Worm (Caenorhabditis elegans) whole organism, mixed stage, embryonic: ENCODE results near the gene gon-4.

Experiments used
- bed-3 ChIP-seq: fragments of 200-800 bp; sonication (Bioruptor generic); optimal IDR thresholded peaks from 3 replicates; lab custom pipeline; 2018; ENCODE audit warnings: mild to moderate bottlenecking, missing genetic modification characterization, moderate library complexity, missing compliant biosample characterization
- blmp-1 ChIP-seq: fragments of 150-350 bp; optimal IDR thresholded peaks from 2 replicates; lab custom pipeline; 2014; ENCODE audit warnings: missing biosample characterization, missing genetic modification characterization
- ceh-39 ChIP-seq: fragments of 150-350 bp; optimal IDR thresholded peaks from 2 replicates; lab custom pipeline; 2014; ENCODE audit warnings: missing biosample characterization, missing genetic modification characterization
- ceh-43 ChIP-seq: fragments of 200-800 bp; sonication (Bioruptor generic); optimal IDR thresholded peaks from 2 replicates; lab custom pipeline; 2018; ENCODE audit warnings: mild to moderate bottlenecking, missing genetic modification characterization, moderate library complexity, missing compliant biosample characterization
- ceh-83 ChIP-seq: fragments of 200-800 bp; sonication (Bioruptor generic); optimal IDR thresholded peaks from 2 replicates; lab custom pipeline; 2018; ENCODE audit warnings: mild to moderate bottlenecking, missing genetic modification characterization, missing compliant biosample characterization
- ces-1 ChIP-seq: fragments of 150-350 bp; optimal IDR thresholded peaks from 2 replicates; lab custom pipeline; 2014; ENCODE audit warnings: missing biosample characterization, missing genetic modification reagents, missing genetic modification characterization
- drap-1 ChIP-seq: fragments of 200-800 bp; sonication (Bioruptor generic); optimal IDR thresholded peaks from 3 replicates; lab custom pipeline; 2018; ENCODE audit warnings: mild to moderate bottlenecking, missing genetic modification characterization, missing compliant biosample characterization
- elt-1 ChIP-seq: sonication (generic microtip); optimal IDR thresholded peaks from 2 replicates; lab custom pipeline; 2017; ENCODE audit warnings: missing genetic modification characterization, mild to moderate bottlenecking, missing compliant biosample characterization, antibody characterized with exemption, moderate library complexity, borderline replicate concordance; ENCODE audit not compliant: insufficient read depth
- elt-3 ChIP-seq: fragments of 150-350 bp; optimal IDR thresholded peaks from 2 replicates; lab custom pipeline; 2014; ENCODE audit warnings: missing biosample characterization, missing genetic modification characterization
- flh-1 ChIP-seq: fragments of 200-800 bp; sonication (Bioruptor generic); optimal IDR thresholded peaks from 2 replicates; lab custom pipeline; 2018; ENCODE audit warnings: mild to moderate bottlenecking, missing genetic modification characterization, moderate library complexity, missing compliant biosample characterization
- hlh-1 ChIP-seq: fragments of 150-350 bp; optimal IDR thresholded peaks from 2 replicates; lab custom pipeline; 2014; ENCODE audit warnings: missing biosample characterization, missing genetic modification reagents, missing genetic modification characterization
- lsy-2 ChIP-seq: fragments of 150-350 bp; optimal IDR thresholded peaks from 2 replicates; lab custom pipeline; 2014; ENCODE audit warnings: missing biosample characterization, missing genetic modification characterization
- mep-1 ChIP-seq: fragments of 150-350 bp; optimal IDR thresholded peaks from 2 replicates; lab custom pipeline; 2017; ENCODE audit warnings: missing biosample characterization, missing genetic modification reagents, missing genetic modification characterization, inconsistent platforms
- mls-2 ChIP-seq: sonication (generic microtip); optimal IDR thresholded peaks from 2 replicates; lab custom pipeline; 2016; ENCODE audit warnings: mild to moderate bottlenecking, missing genetic modification characterization, moderate library complexity, missing compliant biosample characterization
- nhr-2 ChIP-seq: fragments of 150-350 bp; optimal IDR thresholded peaks from 2 replicates; lab custom pipeline; 2014; ENCODE audit warnings: missing biosample characterization, missing genetic modification characterization
- nhr-237 ChIP-seq: fragments of 150-350 bp; optimal IDR thresholded peaks from 2 replicates; lab custom pipeline; 2014; ENCODE audit warnings: missing biosample characterization, missing genetic modification characterization
- nhr-28 ChIP-seq: fragments of 150-350 bp; optimal IDR thresholded peaks from 2 replicates; lab custom pipeline; 2014; ENCODE audit warnings: missing biosample characterization, missing genetic modification characterization
- nhr-76 ChIP-seq: sonication (generic microtip); optimal IDR thresholded peaks from 2 replicates; lab custom pipeline; 2017; ENCODE audit warnings: missing biosample characterization, missing genetic modification characterization
- sem-2 ChIP-seq: fragments of 200-800 bp; sonication (Bioruptor generic); optimal IDR thresholded peaks from 2 replicates; lab custom pipeline; 2018; ENCODE audit warnings: mild to moderate bottlenecking, missing genetic modification characterization, missing compliant biosample characterization
- snpc-4 ChIP-seq: fragments of 150-350 bp; optimal IDR thresholded peaks from 2 replicates; lab custom pipeline; 2014; ENCODE audit warnings: missing biosample characterization, missing genetic modification characterization
- sptf-1 ChIP-seq: sonication (generic microtip); optimal IDR thresholded peaks from 2 replicates; lab custom pipeline; 2017; ENCODE audit warnings: mild to moderate bottlenecking, missing genetic modification characterization, moderate library complexity, missing compliant biosample characterization
- unc-39 ChIP-seq: fragments of 150-350 bp; optimal IDR thresholded peaks from 2 replicates; lab custom pipeline; 2014; ENCODE audit warnings: missing biosample characterization, missing genetic modification characterization
- unc-62 ChIP-seq: fragments of 150-350 bp; optimal IDR thresholded peaks from 2 replicates; lab custom pipeline; 2014; ENCODE audit warnings: missing biosample characterization, missing genetic modification reagents, missing genetic modification characterization
- zip-8 ChIP-seq: fragments of 150-350 bp; optimal IDR thresholded peaks from 2 replicates; lab custom pipeline; 2014; ENCODE audit warnings: missing biosample characterization, missing genetic modification characterization
- ztf-11 ChIP-seq: fragments of 150-350 bp; optimal IDR thresholded peaks from 2 replicates; lab custom pipeline; 2014; ENCODE audit warnings: missing biosample characterization, missing genetic modification characterization

gon-4 gene

ce11 chrIV:10242458-10243123 is 45.0 kb downstream of the gon-4 start:
- TF ChIP-seq elt-3 (tag; lab: Kevin White, UChicago), result no peak
- TF ChIP-seq elt-1 (tag; lab: Kevin White, UChicago), result no peak
- no peak for TF ChIP-seq bed-3 (GFP tag; lab: Kevin White, UChicago)
- no peak for TF ChIP-seq unc-39 (tag; lab: Kevin White, UChicago)

DNA sequence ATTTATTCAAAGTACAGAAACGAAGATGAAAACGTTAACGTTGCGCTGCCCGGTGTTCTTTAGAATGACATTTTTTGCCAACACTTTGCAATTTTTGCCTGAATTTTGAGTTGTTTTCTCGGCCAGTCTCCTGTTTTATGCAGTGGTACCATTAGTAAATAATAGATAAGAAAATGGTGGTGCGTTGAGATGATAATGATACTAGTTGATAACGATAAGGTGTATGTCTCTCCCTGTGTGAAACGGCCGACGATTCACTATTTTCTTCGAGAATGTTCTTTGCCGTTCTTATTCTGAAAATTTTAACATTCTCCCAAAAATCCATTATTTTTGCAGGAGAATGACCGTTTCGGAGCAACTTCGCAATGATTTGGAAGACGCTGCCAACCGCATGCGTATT is 45.7 kb downstream of the gon-4 start, which contains the start of gene tkt-1:
Gene tkt-1, plus strand, starts transcription at position 337 of the 400 bp plus-strand sequence.
- TF ChIP-seq flh-1 (GFP tag; lab: Kevin White, UChicago) (no peak), drap-1 (GFP tag; lab: Kevin White, UChicago) (no peak)

DNA sequence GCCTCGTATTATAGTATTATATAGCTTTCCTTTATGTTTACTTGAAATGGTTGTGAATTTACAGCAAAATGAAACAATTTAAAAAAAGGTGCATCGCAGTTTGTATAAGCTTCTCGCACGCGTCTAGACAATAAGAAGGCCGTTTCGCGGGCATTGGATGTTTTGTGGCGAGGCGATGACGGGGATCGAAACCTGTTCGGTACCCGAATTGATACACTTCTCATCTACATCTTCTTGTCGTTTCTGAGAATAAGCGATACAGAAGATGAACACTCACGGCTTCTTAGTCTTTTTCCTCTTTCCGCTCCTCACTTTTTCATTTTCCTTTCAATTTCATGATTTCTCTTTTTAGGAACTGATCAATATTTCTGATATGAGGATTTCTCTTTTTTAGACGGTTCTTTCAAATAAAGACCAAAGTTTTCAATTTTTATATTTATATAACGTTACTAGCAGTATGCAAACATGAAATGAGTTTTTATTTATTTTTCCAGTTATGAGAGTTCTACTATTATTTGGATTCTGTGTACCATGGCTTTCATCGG is 48.1 kb downstream of the gon-4 start, which contains the start of gene F01G10.10:
Gene F01G10.10, plus strand, starts transcription at position 495 of the 545 bp plus-strand sequence.
- TF ChIP-seq blmp-1, result peak; percentile 66
- TF ChIP-seq elt-1 (tag; lab: Kevin White, UChicago), result no peak
- TF ChIP-seq nhr-237 (tag; lab: Kevin White, UChicago), result no peak
- TF ChIP-seq elt-3 (tag; lab: Kevin White, UChicago), result no peak
- TF ChIP-seq, all 35 proteins: peak for 1

DNA sequence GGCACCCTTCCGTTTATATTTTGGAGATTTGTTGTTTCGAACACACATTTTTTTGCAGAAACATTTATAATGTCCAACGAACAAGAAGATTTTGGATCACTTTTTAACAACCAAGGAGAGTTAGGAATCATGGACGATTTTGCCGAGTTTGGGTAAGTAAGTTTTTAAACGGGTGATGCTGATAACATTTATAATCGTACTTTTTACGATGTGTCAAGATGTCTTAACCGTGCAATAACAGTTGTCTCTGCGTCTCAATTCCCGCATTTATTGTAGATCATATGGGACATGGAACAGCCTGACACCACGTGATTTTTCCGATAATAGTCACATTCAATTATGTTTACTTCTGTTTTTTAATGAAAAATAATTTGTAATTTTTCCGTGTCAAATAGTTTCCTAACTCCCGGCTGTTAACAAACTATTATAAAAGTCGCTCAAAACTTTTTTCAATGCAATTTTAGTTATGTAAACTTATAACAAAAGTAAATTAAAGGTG is 53.0 kb downstream of the gon-4 start, which contains the start of gene daf-14:
Gene daf-14, plus strand, starts transcription at position 51 of the 499 bp plus-strand sequence.
- TF ChIP-seq snpc-4 (no peak), lsy-2 (tag; lab: Kevin White, UChicago) (no peak), mep-1 (tag; lab: Kevin White, UChicago) (no peak), ceh-43 (GFP tag; lab: Kevin White, UChicago) (no peak), elt-1 (tag; lab: Kevin White, UChicago) (no peak), unc-39 (tag; lab: Kevin White, UChicago) (no peak), nhr-28 (tag; lab: Kevin White, UChicago) (no peak), blmp-1 (no peak), sptf-1 (tag; lab: Kevin White, UChicago) (no peak), nhr-237 (tag; lab: Kevin White, UChicago) (no peak), unc-62 (GFP tag; lab: Kevin White, UChicago) (no peak), ces-1 (GFP tag; lab: Kevin White, UChicago) (no peak), zip-8 (tag; lab: Kevin White, UChicago) (no peak), ceh-39 (tag; lab: Kevin White, UChicago) (no peak), ceh-83 (GFP tag; lab: Kevin White, UChicago) (no peak)

DNA sequence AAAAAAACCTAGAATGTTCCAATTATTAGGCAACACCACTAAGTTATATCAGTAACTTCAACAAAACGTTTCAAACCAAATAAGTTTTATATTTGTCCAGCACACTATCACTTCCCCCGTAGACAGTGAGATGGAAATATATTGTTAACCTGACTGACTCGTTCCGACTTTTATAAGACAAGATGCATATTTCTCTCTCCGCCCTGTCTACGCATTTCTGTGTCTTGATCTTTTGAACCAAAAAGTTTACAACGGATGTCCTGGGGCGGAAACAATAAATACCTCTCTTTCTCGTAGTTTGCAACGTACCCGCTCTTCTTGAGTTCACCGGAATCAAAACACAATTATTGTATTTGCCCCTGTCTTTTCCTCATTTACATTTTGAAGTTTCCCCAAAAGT is 53.6 kb downstream of the gon-4 start:
- TF ChIP-seq nhr-76, result no peak
- TF ChIP-seq sptf-1 (tag; lab: Kevin White, UChicago), result no peak
- TF ChIP-seq ztf-11 (tag; lab: Kevin White, UChicago), result no peak
- no peak for TF ChIP-seq unc-39 (tag; lab: Kevin White, UChicago)
- TF ChIP-seq unc-62 (GFP tag; lab: Kevin White, UChicago), result no peak
- TF ChIP-seq bed-3 (GFP tag; lab: Kevin White, UChicago), result no peak
- no peak for TF ChIP-seq sem-2 (GFP tag; lab: Kevin White, UChicago)
- no peak for TF ChIP-seq hlh-1 (tag; lab: Kevin White, UChicago)
- no peak for TF ChIP-seq blmp-1
- no peak for TF ChIP-seq lsy-2 (tag; lab: Kevin White, UChicago)
- TF ChIP-seq elt-1 (tag; lab: Kevin White, UChicago), result no peak
- TF ChIP-seq nhr-28 (tag; lab: Kevin White, UChicago), result no peak
- TF ChIP-seq mls-2 (tag; lab: Kevin White, UChicago), result no peak
- no peak for TF ChIP-seq zip-8 (tag; lab: Kevin White, UChicago)

DNA sequence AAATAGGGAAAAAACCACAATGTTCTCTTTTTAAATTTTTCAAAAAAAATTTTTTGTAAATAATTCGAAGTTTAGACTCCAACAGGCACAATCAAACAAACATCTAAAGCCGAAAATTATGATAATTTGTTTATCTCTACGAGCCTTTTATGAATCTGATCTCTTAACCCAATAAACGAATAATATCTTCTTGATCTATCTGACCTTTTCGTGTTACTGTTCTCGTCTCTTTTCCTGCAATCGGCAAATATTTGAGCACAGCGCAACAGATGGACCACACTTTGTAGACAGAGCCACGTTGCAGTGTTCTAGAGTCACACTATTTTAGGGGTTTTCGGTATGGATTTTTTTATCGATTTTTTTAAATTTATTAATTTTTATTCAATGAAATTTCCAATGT is 54.1 kb downstream of the gon-4 start:
- TF ChIP-seq mep-1 (tag; lab: Kevin White, UChicago) (no peak), nhr-2 (tag; lab: Kevin White, UChicago) (peak; percentile 74), elt-1 (tag; lab: Kevin White, UChicago) (peak; percentile 57)
